Worm (Caenorhabditis elegans): Measurements from ENCODE around the gene C29F3.7.
A peak's percentile ranks its signal among the peaks of the same experiment; 100 is the strongest.

C29F3.7 gene

DNA sequence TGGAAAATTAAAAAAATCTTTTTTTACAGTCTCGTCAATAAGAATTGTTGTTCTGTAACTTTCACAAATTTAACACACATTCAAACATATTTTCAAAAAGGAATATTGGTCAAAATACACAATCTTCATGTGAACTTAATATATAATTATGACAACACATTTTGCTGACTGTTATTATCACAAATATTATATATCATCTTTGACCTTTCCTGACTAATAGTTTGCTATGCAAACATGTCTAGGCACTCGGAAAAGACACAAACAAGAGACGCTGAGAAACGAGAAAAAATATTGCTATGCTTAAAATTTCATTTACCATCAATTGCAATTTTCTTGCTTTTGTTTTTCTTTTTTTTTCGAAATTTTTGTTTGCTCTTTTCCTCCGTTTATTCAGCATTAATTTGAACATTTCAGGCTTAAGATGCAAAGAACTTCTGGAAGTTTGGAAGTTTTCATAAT, 47.2 kb downstream of the C29F3.7 start, which contains the start of gene fbxa-135:
Gene fbxa-135 (plus strand): TSS at position 409 of the 459 bp plus-strand sequence.
- no peak for TF ChIP-seq elt-3 (tag; optimal IDR thresholded peaks at IDR 0.05)
- TF ChIP-seq zag-1 (tag; optimal IDR thresholded peaks at IDR 0.05): no peak
- TF ChIP-seq ceh-82 (tag; optimal IDR thresholded peaks at IDR 0.05): no peak
- no peak for TF ChIP-seq lin-39 (tag; optimal IDR thresholded peaks at IDR 0.05)
- no peak for TF ChIP-seq ama-1 (optimal IDR thresholded peaks at IDR 0.05)
- TF ChIP-seq pha-4 (tag; optimal IDR thresholded peaks at IDR 0.05): peak; percentile 41
- TF ChIP-seq nhr-43 (tag; optimal IDR thresholded peaks at IDR 0.05; ENCODE audit: poor library complexity, severe bottlenecking): no peak

ce11 chrV:15404859-15405258, 50.2 kb downstream of the C29F3.7 start, which contains the start of gene srh-258:
Gene srh-258, plus strand, starts transcription at chrV:15405159.
- TF ChIP-seq nhr-76 (tag; optimal IDR thresholded peaks at IDR 0.05) (no peak), nhr-67 (tag; optimal IDR thresholded peaks at IDR 0.05) (no peak), nhr-11 (tag; optimal IDR thresholded peaks at IDR 0.05) (no peak), nhr-237 (tag; optimal IDR thresholded peaks at IDR 0.05) (no peak), mml-1 (tag; optimal IDR thresholded peaks at IDR 0.05) (no peak), lsy-12 (tag; optimal IDR thresholded peaks at IDR 0.05) (no peak)

DNA sequence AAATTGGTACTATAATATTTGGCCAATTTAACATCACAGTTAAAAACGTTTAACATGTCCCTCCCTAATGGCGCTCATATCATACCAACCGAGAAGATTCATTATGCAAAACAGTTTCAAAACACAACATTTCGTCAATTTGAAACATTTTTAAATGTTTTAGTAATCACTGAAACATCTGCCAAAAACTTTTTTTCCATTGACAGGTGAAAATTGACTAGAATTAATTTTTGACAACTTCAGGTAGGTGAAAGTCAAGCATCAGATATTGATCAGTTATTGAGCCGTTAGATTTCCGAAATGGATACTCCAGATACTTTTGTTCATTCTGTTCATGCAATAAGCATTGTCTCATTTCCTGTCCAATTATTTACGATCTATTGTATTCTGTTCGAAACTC, 52.2 kb downstream of the C29F3.7 start, which contains the start of gene srh-257:
Gene srh-257 (plus strand): TSS at position 301 of the 400 bp plus-strand sequence.
- TF ChIP-seq pqm-1 (tag; optimal IDR thresholded peaks at IDR 0.05) (no peak), nhr-12 (tag; optimal IDR thresholded peaks at IDR 0.05) (no peak), nhr-28 (tag; optimal IDR thresholded peaks at IDR 0.05) (no peak), nhr-23 (tag; optimal IDR thresholded peaks at IDR 0.05) (no peak), elt-2 (tag; optimal IDR thresholded peaks at IDR 0.05) (no peak), mdl-1 (tag; optimal IDR thresholded peaks at IDR 0.05) (no peak), nhr-67 (tag; optimal IDR thresholded peaks at IDR 0.05) (no peak), jun-1 (tag; optimal IDR thresholded peaks at IDR 0.05) (no peak), aly-2 (tag; optimal IDR thresholded peaks at IDR 0.05) (no peak), ceh-16 (tag; optimal IDR thresholded peaks at IDR 0.05) (no peak), hmg-11 (tag; optimal IDR thresholded peaks at IDR 0.05) (no peak), lin-39 (tag; optimal IDR thresholded peaks at IDR 0.05) (no peak), lsy-12 (tag; optimal IDR thresholded peaks at IDR 0.05) (no peak), nhr-43 (tag; optimal IDR thresholded peaks at IDR 0.05; ENCODE audit: poor library complexity, severe bottlenecking) (no peak), lin-15B (tag; optimal IDR thresholded peaks at IDR 0.05) (no peak), ama-1 (optimal IDR thresholded peaks at IDR 0.05) (no peak), pha-4 (tag; optimal IDR thresholded peaks at IDR 0.05) (no peak), skn-1 (tag; optimal IDR thresholded peaks at IDR 0.05) (no peak), nhr-237 (tag; optimal IDR thresholded peaks at IDR 0.05) (no peak), unc-39 (tag; optimal IDR thresholded peaks at IDR 0.05) (no peak)

Measured in whole organism, L3 larva.